Worm (Caenorhabditis elegans): ENCODE measurements around the gene Y49F6B.20.
"Not testable (repeated sequence)": the region's sequence is repeated elsewhere in the genome, so short reads cannot be mapped to it uniquely, and the experiment has no call there.

Y49F6B.20 gene

DNA sequence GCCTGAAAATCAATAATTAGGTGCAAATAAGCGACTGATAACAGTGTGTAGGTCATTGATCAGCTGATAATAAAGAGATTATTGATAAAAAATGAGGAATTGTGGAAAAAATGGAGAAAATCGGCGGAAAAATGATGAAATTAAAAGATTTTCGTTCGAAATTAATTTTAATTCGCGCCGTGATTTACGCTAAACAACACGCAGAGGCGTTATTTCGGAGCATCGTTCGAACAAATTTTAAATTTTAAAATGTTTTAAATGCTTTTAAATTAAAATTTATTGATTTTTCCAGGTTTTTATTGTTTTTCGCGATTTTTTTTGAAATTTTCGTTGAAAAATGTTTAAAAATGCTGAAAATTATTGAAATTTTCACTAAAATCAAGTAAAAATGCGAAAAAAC is 28.9 kb upstream of the Y49F6B.20 start, which contains the start of gene Y49F6B.9:
TSS of gene Y49F6B.9 (minus strand) at position 2 of the 400 bp plus-strand sequence.
- TF ChIP-seq nhr-11 (tag; optimal IDR thresholded peaks at IDR 0.05), result no peak
- TF ChIP-seq mdl-1 (tag; optimal IDR thresholded peaks at IDR 0.05), result no peak
- no peak for TF ChIP-seq ztf-4 (tag; optimal IDR thresholded peaks at IDR 0.05)
- no peak for TF ChIP-seq nhr-129 (tag; optimal IDR thresholded peaks at IDR 0.05)
- TF ChIP-seq crh-2 (tag; optimal IDR thresholded peaks at IDR 0.05), result no peak
- no peak for TF ChIP-seq mbf-1 (tag; optimal IDR thresholded peaks at IDR 0.05)
- no peak for TF ChIP-seq sem-4 (tag; optimal IDR thresholded peaks at IDR 0.05)
- TF ChIP-seq gmeb-1 (tag; optimal IDR thresholded peaks at IDR 0.05), result no peak
- TF ChIP-seq sma-9 (GFP tag; optimal IDR thresholded peaks at IDR 0.05), result no peak
- TF ChIP-seq sma-9 (tag; optimal IDR thresholded peaks at IDR 0.05), result no peak
- TF ChIP-seq peb-1 (tag; optimal IDR thresholded peaks at IDR 0.05), result no peak

ce11 chrII:3490797-3491196 is 20.3 kb upstream of the Y49F6B.20 start, which contains the start of gene fbxb-112:
Gene fbxb-112, plus strand, starts transcription at chrII:3491097.
- TF ChIP-seq elt-1, nhr-12, egl-27 (tag; optimal IDR thresholded peaks at IDR 0.05): not testable (repeated sequence)

DNA sequence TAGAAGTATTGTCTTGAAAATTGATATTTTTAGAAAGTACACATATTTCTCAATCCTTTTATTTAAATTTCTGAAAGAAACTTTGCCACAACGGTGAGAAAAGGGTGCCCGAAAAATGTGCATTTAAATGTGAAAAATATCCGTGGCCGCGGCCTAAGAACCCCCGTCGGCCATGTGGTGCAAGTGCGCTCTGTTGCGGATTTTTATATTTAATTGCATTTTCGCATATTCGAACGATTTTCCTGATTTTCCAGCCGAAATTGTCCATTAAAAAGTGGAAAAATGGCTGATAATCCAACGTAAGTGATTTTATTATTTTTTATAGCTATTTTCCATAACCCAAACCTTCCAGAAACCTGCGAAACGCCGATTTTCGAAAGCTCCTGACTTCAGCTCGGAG is 11.8 kb upstream of the Y49F6B.20 start, which contains the start of gene smu-2:
TSS of gene smu-2 (plus strand) at position 178 of the 400 bp plus-strand sequence.
- TF ChIP-seq nhr-21 (tag; optimal IDR thresholded peaks at IDR 0.05), result no peak
- no peak for TF ChIP-seq mbf-1 (tag; optimal IDR thresholded peaks at IDR 0.05)
- TF ChIP-seq lin-39 (tag; optimal IDR thresholded peaks at IDR 0.05), result no peak
- TF ChIP-seq ztf-4 (tag; optimal IDR thresholded peaks at IDR 0.05), result no peak
- TF ChIP-seq ama-1 (optimal IDR thresholded peaks at IDR 0.05), result no peak
- TF ChIP-seq lin-11 (tag; optimal IDR thresholded peaks at IDR 0.05), result no peak
- TF ChIP-seq nhr-237 (tag; optimal IDR thresholded peaks at IDR 0.05), result no peak
- no peak for TF ChIP-seq ZK546.5 (tag; optimal IDR thresholded peaks at IDR 0.05)
- no peak for TF ChIP-seq unc-62 (GFP tag; optimal IDR thresholded peaks at IDR 0.05)
- TF ChIP-seq elt-1 (tag; optimal IDR thresholded peaks at IDR 0.05), result no peak
- no peak for TF ChIP-seq snpc-4 (tag; optimal IDR thresholded peaks at IDR 0.05)
- TF ChIP-seq sma-9 (GFP tag; optimal IDR thresholded peaks at IDR 0.05), result no peak
- no peak for TF ChIP-seq sma-9 (tag; optimal IDR thresholded peaks at IDR 0.05)
- no peak for TF ChIP-seq aly-2 (tag; optimal IDR thresholded peaks at IDR 0.05)
- no peak for TF ChIP-seq mdl-1 (tag; optimal IDR thresholded peaks at IDR 0.05)
- TF ChIP-seq crh-2 (tag; optimal IDR thresholded peaks at IDR 0.05), result no peak
- peak; percentile 53 for TF ChIP-seq sma-3 (GFP tag; optimal IDR thresholded peaks at IDR 0.05)
- no peak for TF ChIP-seq nhr-11 (tag; optimal IDR thresholded peaks at IDR 0.05)
- TF ChIP-seq nhr-6 (tag; optimal IDR thresholded peaks at IDR 0.05), result no peak
- TF ChIP-seq gmeb-1 (tag; optimal IDR thresholded peaks at IDR 0.05), result no peak
- no peak for TF ChIP-seq nhr-10 (tag; optimal IDR thresholded peaks at IDR 0.05)
- no peak for TF ChIP-seq zag-1 (tag; optimal IDR thresholded peaks at IDR 0.05)
- TF ChIP-seq mab-5 (tag; optimal IDR thresholded peaks at IDR 0.05), result peak; percentile 27
- TF ChIP-seq dmd-4 (tag; optimal IDR thresholded peaks at IDR 0.05), result no peak
- no peak for TF ChIP-seq nhr-23 (tag; optimal IDR thresholded peaks at IDR 0.05)
- no peak for TF ChIP-seq R02D3.7 (tag; optimal IDR thresholded peaks at IDR 0.05)
- no peak for TF ChIP-seq unc-39 (tag; optimal IDR thresholded peaks at IDR 0.05)
- TF ChIP-seq alr-1 (tag; optimal IDR thresholded peaks at IDR 0.05), result no peak
- TF ChIP-seq C34F6.9 (tag; optimal IDR thresholded peaks at IDR 0.05), result peak; percentile 67
- no peak for TF ChIP-seq nhr-77 (tag; optimal IDR thresholded peaks at IDR 0.05)
- no peak for TF ChIP-seq egl-27 (tag; optimal IDR thresholded peaks at IDR 0.05)
- TF ChIP-seq ceh-82 (tag; optimal IDR thresholded peaks at IDR 0.05), result no peak
- no peak for TF ChIP-seq sem-4 (tag; optimal IDR thresholded peaks at IDR 0.05)
- peak in 1 of 2 experiments; percentile 37 for TF ChIP-seq lsy-2 (tag; optimal IDR thresholded peaks at IDR 0.05)
- TF ChIP-seq blmp-1 (tag; optimal IDR thresholded peaks at IDR 0.05; ENCODE audit: insufficient read depth), result no peak
- TF ChIP-seq unc-55 (GFP tag; optimal IDR thresholded peaks at IDR 0.05), result peak; percentile 79
- no peak for TF ChIP-seq elt-3 (tag; optimal IDR thresholded peaks at IDR 0.05)
- no peak for TF ChIP-seq nhr-25 (tag; optimal IDR thresholded peaks at IDR 0.05)
- no peak for TF ChIP-seq nhr-12 (tag; optimal IDR thresholded peaks at IDR 0.05)
- TF ChIP-seq nhr-129 (tag; optimal IDR thresholded peaks at IDR 0.05), result no peak
- TF ChIP-seq Y55F3AM.14 (GFP tag; optimal IDR thresholded peaks at IDR 0.05), result no peak
- TF ChIP-seq lin-13 (GFP tag; optimal IDR thresholded peaks at IDR 0.05), result peak; percentile 74
- TF ChIP-seq ztf-1 (GFP tag; conservative IDR thresholded peaks at IDR 0.05), result no peak
- no peak for TF ChIP-seq peb-1 (tag; optimal IDR thresholded peaks at IDR 0.05)
- no peak for TF ChIP-seq skn-1 (tag; optimal IDR thresholded peaks at IDR 0.05)
- TF ChIP-seq F13H6.1 (tag; optimal IDR thresholded peaks at IDR 0.05), result peak; percentile 41
- TF ChIP-seq fos-1 (tag; optimal IDR thresholded peaks at IDR 0.05), result no peak
- no peak for TF ChIP-seq ztf-11 (tag; optimal IDR thresholded peaks at IDR 0.05)
- TF ChIP-seq ceh-16 (tag; optimal IDR thresholded peaks at IDR 0.05), result no peak

Measured in whole organism, L2 larva.